Fruit fly (Drosophila melanogaster): Measurements from ENCODE around the gene Reph.

The Reph gene

dm6 chr2L:3771109-3772067 lies 32.0 kb upstream of the Reph start, which contains the start of gene bowl (continued):
- peak; percentile 95 for TF ChIP-seq CG12769 (tag; optimal IDR thresholded peaks at IDR 0.05)
- peak; percentile 97 for TF ChIP-seq CG10462 (GFP tag; optimal IDR thresholded peaks at IDR 0.05)
- peak; percentile 49; the same call in 1 of the 2 replicates for TF ChIP-seq Dip2 (GFP tag; IDR thresholded peaks at IDR 0.05)
- TF ChIP-seq Doc3 (GFP tag; IDR thresholded peaks at IDR 0.05; ENCODE audit: partially characterized antibody): 0 out of 3 replicates have a peak, but pooled peaks have one; percentile 17
- TF ChIP-seq ato (GFP tag; IDR thresholded peaks at IDR 0.05; ENCODE audit: partially characterized antibody): no peak
- peak; percentile 95 for TF ChIP-seq wdn (GFP tag; IDR thresholded peaks at IDR 0.05)
- peak; percentile 98 for TF ChIP-seq Ptx1 (GFP tag; IDR thresholded peaks at IDR 0.05)
- TF ChIP-seq ci (GFP tag; IDR thresholded peaks at IDR 0.05): peak; percentile 95
- peak; percentile 95 for TF ChIP-seq CG14050 (GFP tag; IDR thresholded peaks at IDR 0.05)
- peak; percentile 89 for TF ChIP-seq CG11398 (GFP tag; optimal IDR thresholded peaks at IDR 0.05)
- peak; percentile 91 for TF ChIP-seq onecut (GFP tag; IDR thresholded peaks at IDR 0.05)
- TF ChIP-seq tna (GFP tag; IDR thresholded peaks at IDR 0.05; ENCODE audit: partially characterized antibody): no peak
- no peak for TF ChIP-seq hth (optimal IDR thresholded peaks at IDR 0.05)
- TF ChIP-seq CG6689 (GFP tag; IDR thresholded peaks at IDR 0.05): peak; percentile 97
- peak; percentile 98 for TF ChIP-seq lilli (GFP tag; optimal IDR thresholded peaks at IDR 0.05)
- TF ChIP-seq CG32532 (GFP tag; IDR thresholded peaks at IDR 0.05): peak; percentile 96
- peak; percentile 96 for TF ChIP-seq HLH3B (GFP tag; IDR thresholded peaks at IDR 0.05)
- peak; percentile 94 for TF ChIP-seq klu (GFP tag; IDR thresholded peaks at IDR 0.05)
- peak; percentile 91 for TF ChIP-seq Bteb2 (GFP tag; optimal IDR thresholded peaks at IDR 0.05)
- peak in 1 of 3 experiments; percentile 99 for TF ChIP-seq lola (GFP tag; optimal IDR thresholded peaks at IDR 0.05)
- no peak for TF ChIP-seq bigmax (GFP tag; optimal IDR thresholded peaks at IDR 0.05)
- peak in 2 of 3 experiments; percentile 38 to 84 for TF ChIP-seq Stat92E (GFP tag; optimal IDR thresholded peaks at IDR 0.05)
- peak; percentile 97 for TF ChIP-seq Hr3 (GFP tag; optimal IDR thresholded peaks at IDR 0.05)
- peak; percentile 95 for TF ChIP-seq H15 (GFP tag; IDR thresholded peaks at IDR 0.05)
- TF ChIP-seq CG11695 (GFP tag; IDR thresholded peaks at IDR 0.05): peak; percentile 97
- peak; percentile 80 for TF ChIP-seq CG33213 (GFP tag; optimal IDR thresholded peaks at IDR 0.05)
- peak; percentile 96 for TF ChIP-seq CG15601 (tag; optimal IDR thresholded peaks at IDR 0.05)
- TF ChIP-seq toy (GFP tag; IDR thresholded peaks at IDR 0.05): peak; percentile 74
- peak; percentile 96 for TF ChIP-seq org-1 (GFP tag; optimal IDR thresholded peaks at IDR 0.05)
- TF ChIP-seq Sry-δ (GFP tag; optimal IDR thresholded peaks at IDR 0.05): peak; percentile 54
- peak; percentile 96 for TF ChIP-seq H2.0 (GFP tag; IDR thresholded peaks at IDR 0.05)
- no peak for TF ChIP-seq pita (GFP tag; optimal IDR thresholded peaks at IDR 0.05)
- TF ChIP-seq CG16813 (GFP tag; IDR thresholded peaks at IDR 0.05; ENCODE audit: partially characterized antibody): no peak
- TF ChIP-seq ro (GFP tag; IDR thresholded peaks at IDR 0.05): peak; percentile 94
- TF ChIP-seq CG11560 (tag; IDR thresholded peaks at IDR 0.05): peak; percentile 87
- TF ChIP-seq BEAF-32 (GFP tag; optimal IDR thresholded peaks at IDR 0.05): no peak
- peak; percentile 39 for TF ChIP-seq B-H2 (GFP tag; optimal IDR thresholded peaks at IDR 0.05)
- peak; percentile 95 for TF ChIP-seq CG4424 (GFP tag; optimal IDR thresholded peaks at IDR 0.05)
- peak; percentile 77 for TF ChIP-seq CG8359 (GFP tag; optimal IDR thresholded peaks at IDR 0.05; ENCODE audit: borderline replicate concordance)
- peak; percentile 86 for TF ChIP-seq Rx (GFP tag; IDR thresholded peaks at IDR 0.05)
- TF ChIP-seq gsb-n (tag; optimal IDR thresholded peaks at IDR 0.05): peak; percentile 99
- TF ChIP-seq vnd (GFP tag; IDR thresholded peaks at IDR 0.05; ENCODE audit: partially characterized antibody): no peak
- TF ChIP-seq tup (GFP tag; optimal IDR thresholded peaks at IDR 0.05): peak; percentile 88
- peak; percentile 84 for TF ChIP-seq E2f2 (GFP tag; IDR thresholded peaks at IDR 0.05)
- TF ChIP-seq ase (GFP tag; IDR thresholded peaks at IDR 0.05): peak; percentile 94
- TF ChIP-seq Mad (GFP tag; optimal IDR thresholded peaks at IDR 0.05): peak; percentile 92
- peak; percentile 81 for TF ChIP-seq Antp (GFP tag; optimal IDR thresholded peaks at IDR 0.05)
- TF ChIP-seq Poxn (GFP tag; IDR thresholded peaks at IDR 0.05): peak; percentile 91
